Fruit fly (Drosophila melanogaster) whole organism, wandering third instar larva: Measurements from ENCODE around the gene Myc.

ENCODE experiments used
- Abd-B ChIP-seq: fragments of >200 bp; optimal IDR thresholded peaks from 2 replicates; lab custom pipeline; 2017; ENCODE audit warnings: missing biosample characterization, missing genetic modification characterization
- CG9705 ChIP-seq: fragments of 200-800 bp; sonication (Bioruptor generic); optimal IDR thresholded peaks from 2 replicates; lab custom pipeline; 2018; ENCODE audit warnings: missing biosample characterization, mild to moderate bottlenecking, missing genetic modification characterization
- CrebA ChIP-seq: fragments of 200-800 bp; sonication (Bioruptor generic); optimal IDR thresholded peaks from 2 replicates; lab custom pipeline; 2016; ENCODE audit warnings: missing biosample characterization, mild to moderate bottlenecking, missing genetic modification characterization, borderline replicate concordance
- Dfd ChIP-seq: fragments of >200 bp; optimal IDR thresholded peaks from 2 replicates; lab custom pipeline; 2017; ENCODE audit warnings: missing biosample characterization, missing genetic modification characterization
- Dif ChIP-seq: fragments of 200-275, 200-300 bp; sonication (Bioruptor generic); optimal IDR thresholded peaks from 2 replicates; lab custom pipeline; 2018; ENCODE audit warnings: missing biosample characterization, missing genetic modification characterization; ENCODE audit not compliant: partially characterized antibody
- GATAd ChIP-seq: sonication (Bioruptor generic); optimal IDR thresholded peaks from 2 replicates; lab custom pipeline; 2016; ENCODE audit warnings: missing biosample characterization, missing genetic modification characterization
- Hnf4 ChIP-seq: fragments of 200-800 bp; sonication (Bioruptor generic); optimal IDR thresholded peaks from 2 replicates; lab custom pipeline; 2016; ENCODE audit warnings: missing biosample characterization, mild to moderate bottlenecking, missing genetic modification characterization
- Hr83 ChIP-seq: fragments of 200-300 bp; sonication (Bioruptor generic); optimal IDR thresholded peaks from 2 replicates; lab custom pipeline; 2016; ENCODE audit warnings: missing biosample characterization, mild to moderate bottlenecking, missing genetic modification characterization, moderate library complexity; ENCODE audit not compliant: poor library complexity, severe bottlenecking
- Mio ChIP-seq: sonication (Bioruptor generic); optimal IDR thresholded peaks from 2 replicates; lab custom pipeline; 2016; ENCODE audit warnings: missing biosample characterization, missing genetic modification characterization
- Myc ChIP-seq: fragments of >200 bp; optimal IDR thresholded peaks from 2 replicates; lab custom pipeline; 2017
- Rel ChIP-seq, 2 experiments: fragments of 200-800 bp; sonication (Bioruptor generic) in 1 of 2; optimal IDR thresholded peaks; 2 replicates in 1 of 2; 3 replicates in 1 of 2; lab custom pipeline; 2016 to 2019; ENCODE audit warnings: mild to moderate bottlenecking in 2 of 2, missing biosample characterization in 2 of 2, missing genetic modification characterization in 2 of 2, moderate library complexity in 1 of 2
- Vsx2 ChIP-seq: fragments of 200-300, 225-300 bp; sonication (Bioruptor generic); optimal IDR thresholded peaks from 2 replicates; lab custom pipeline; 2018; ENCODE audit warnings: missing biosample characterization, missing genetic modification characterization; ENCODE audit not compliant: partially characterized antibody
- br ChIP-seq: fragments of 200-800 bp; sonication (Bioruptor generic); optimal IDR thresholded peaks from 2 replicates; lab custom pipeline; 2016; ENCODE audit warnings: missing biosample characterization, missing genetic modification characterization
- brk ChIP-seq: fragments of 200-800 bp; sonication (Bioruptor generic); optimal IDR thresholded peaks from 2 replicates; lab custom pipeline; 2016; ENCODE audit warnings: missing biosample characterization, mild to moderate bottlenecking, missing genetic modification characterization
- dl ChIP-seq, 2 experiments: fragments of 175-275, 200-275 bp in 1 of 2; fragments of 200-275 bp in 1 of 2; sonication (Bioruptor generic); optimal IDR thresholded peaks; lab custom pipeline; 2018; ENCODE audit warnings: mild to moderate bottlenecking in 2 of 2, missing biosample characterization in 2 of 2, missing genetic modification characterization in 2 of 2, moderate library complexity in 2 of 2; ENCODE audit not compliant: partially characterized antibody in 2 of 2, insufficient read depth in 1 of 2
- dmrt93B ChIP-seq: fragments of 200-800 bp; sonication (Bioruptor generic); optimal IDR thresholded peaks from 2 replicates; lab custom pipeline; 2018; ENCODE audit warnings: missing biosample characterization, mild to moderate bottlenecking, missing genetic modification characterization
- foxo ChIP-seq, 2 experiments: fragments of 200-800 bp; sonication (Bioruptor generic); optimal IDR thresholded peaks; 2 replicates in 1 of 2; 3 replicates in 1 of 2; lab custom pipeline; 2016 to 2017; ENCODE audit warnings: missing biosample characterization in 2 of 2, missing genetic modification characterization in 2 of 2
- fru ChIP-seq: fragments of 200-800 bp; sonication (Bioruptor generic); optimal IDR thresholded peaks from 3 replicates; lab custom pipeline; 2016; ENCODE audit warnings: missing biosample characterization, mild to moderate bottlenecking, missing genetic modification characterization
- h ChIP-seq: fragments of 200-800 bp; sonication (Bioruptor generic); optimal IDR thresholded peaks from 3 replicates; lab custom pipeline; 2016; ENCODE audit warnings: missing biosample characterization, mild to moderate bottlenecking, missing genetic modification characterization
- jim ChIP-seq: fragments of 175-275, 200-325 bp; sonication (Bioruptor generic); optimal IDR thresholded peaks from 2 replicates; lab custom pipeline; 2016; ENCODE audit warnings: missing biosample characterization, mild to moderate bottlenecking, missing genetic modification characterization
- lola ChIP-seq: fragments of >200 bp; optimal IDR thresholded peaks from 2 replicates; lab custom pipeline; 2017; ENCODE audit warnings: missing biosample characterization, missing genetic modification characterization
- psq ChIP-seq: fragments of 200-800 bp; sonication (Bioruptor generic); optimal IDR thresholded peaks from 3 replicates; lab custom pipeline; 2017; ENCODE audit warnings: missing biosample characterization, mild to moderate bottlenecking, missing genetic modification characterization, moderate library complexity
- rgr ChIP-seq: fragments of 200-800 bp; sonication (Bioruptor generic); optimal IDR thresholded peaks from 3 replicates; lab custom pipeline; 2016; ENCODE audit warnings: missing biosample characterization, mild to moderate bottlenecking, missing genetic modification characterization
- sv ChIP-seq: fragments of 200-800 bp; sonication (Bioruptor generic); optimal IDR thresholded peaks from 3 replicates; lab custom pipeline; 2016; ENCODE audit warnings: missing biosample characterization, missing genetic modification characterization
- tai ChIP-seq: sonication (Bioruptor generic); optimal IDR thresholded peaks from 2 replicates; lab custom pipeline; 2016; ENCODE audit warnings: missing biosample characterization, missing genetic modification characterization
- usp ChIP-seq: fragments of >200 bp; optimal IDR thresholded peaks from 2 replicates; lab custom pipeline; 2017; ENCODE audit warnings: missing biosample characterization, missing genetic modification characterization
- woc ChIP-seq: sonication (Bioruptor generic); optimal IDR thresholded peaks from 2 replicates; lab custom pipeline; 2016; ENCODE audit warnings: missing biosample characterization, mild to moderate bottlenecking, missing genetic modification characterization

The Myc gene

DNA sequence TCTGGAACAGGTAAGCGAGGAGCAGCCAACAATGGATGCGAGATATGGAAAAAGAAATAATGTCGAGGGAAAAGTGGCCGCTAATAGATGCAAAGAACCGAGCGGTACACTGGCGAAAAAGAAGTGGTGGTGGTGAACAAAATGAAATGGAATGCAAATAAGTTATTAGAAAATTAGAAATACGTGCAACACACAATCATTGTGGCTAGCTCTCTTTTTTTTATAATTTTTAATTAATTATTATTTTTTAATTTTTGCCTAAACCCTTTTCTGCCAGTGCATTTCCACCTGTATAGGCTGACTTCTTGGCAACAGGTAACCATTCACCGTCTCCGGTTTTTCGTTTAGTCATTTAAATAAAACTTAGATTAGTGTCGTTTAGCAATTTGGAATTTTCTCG, 17.8 kb upstream of the Myc start:
- TF ChIP-seq Dfd (GFP tag; lab: Kevin White, UChicago) (no peak), sv (peak; percentile 74), tai (GFP tag; lab: Kevin White, UChicago) (no peak)

DNA sequence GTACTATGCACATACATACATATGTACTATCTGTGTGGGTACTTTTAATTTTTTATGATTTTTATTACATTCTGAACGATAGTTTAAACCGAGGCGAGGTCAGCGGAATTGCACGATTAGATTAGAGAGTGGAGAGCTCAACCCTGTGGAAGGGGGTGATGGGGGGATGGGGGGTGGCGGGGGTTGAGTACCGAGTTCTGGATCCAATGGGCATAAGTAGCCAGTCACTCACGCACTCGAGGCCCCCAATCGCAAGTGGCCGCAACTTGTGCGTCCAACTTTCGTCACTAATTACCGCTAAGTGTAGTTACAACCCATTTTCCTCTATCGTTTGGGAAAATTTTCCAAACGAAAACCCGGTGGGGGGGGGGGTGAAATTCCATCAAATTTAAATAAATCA, 16.7 kb upstream of the Myc start:
- no peak for TF ChIP-seq Myc (lab: Kevin White, UChicago)
- TF ChIP-seq lola (GFP tag; lab: Kevin White, UChicago): no peak
- TF ChIP-seq Rel (GFP tag; optimal IDR thresholded peaks at IDR 0.05; lab: Kevin White, UChicago): no peak
- TF ChIP-seq Rel (tag; optimal IDR thresholded peaks at IDR 0.05; lab: Kevin White, UChicago): no peak
- no peak for TF ChIP-seq woc (GFP tag; lab: Kevin White, UChicago)
- TF ChIP-seq jim (GFP tag; lab: Kevin White, UChicago): no peak

DNA sequence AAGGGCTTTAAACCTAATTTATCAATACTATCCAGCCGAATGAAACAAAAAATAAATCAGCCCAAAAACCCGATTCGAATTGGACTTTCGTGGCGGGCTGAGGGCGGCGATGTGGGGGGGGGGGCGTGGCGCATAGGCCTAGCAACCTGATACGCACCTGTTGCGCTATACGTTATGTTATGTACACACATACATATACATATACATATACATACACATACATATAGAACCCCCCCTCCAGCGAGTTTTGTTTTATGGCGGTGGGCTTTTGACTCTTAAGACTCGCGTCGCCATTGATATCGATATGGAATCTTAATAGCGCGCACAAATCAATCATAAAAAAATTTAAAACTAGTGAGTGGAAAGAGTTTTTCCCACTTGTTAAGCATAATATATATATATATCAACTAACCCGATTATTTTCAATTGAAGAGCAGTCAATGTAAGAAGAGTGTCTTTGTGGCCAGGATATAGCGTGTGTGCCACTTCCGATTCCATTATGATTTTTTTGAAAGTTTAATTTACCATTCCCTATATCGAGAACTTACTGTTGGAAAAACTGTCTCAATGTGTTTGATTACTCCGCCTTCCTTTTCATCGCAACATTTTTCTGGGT, 15.9 kb upstream of the Myc start:
- TF ChIP-seq Abd-B (GFP tag; lab: Kevin White, UChicago) (no peak), h (GFP tag; lab: Kevin White, UChicago) (no peak), CrebA (GFP tag; lab: Kevin White, UChicago) (no peak), Dif (GFP tag; lab: Kevin White, UChicago) (no peak), Rel (GFP tag; optimal IDR thresholded peaks at IDR 0.05; lab: Kevin White, UChicago) (no peak), Rel (tag; optimal IDR thresholded peaks at IDR 0.05; lab: Kevin White, UChicago) (no peak), dmrt93B (GFP tag; lab: Kevin White, UChicago) (no peak), brk (GFP tag; lab: Kevin White, UChicago) (no peak), dl (GFP tag; optimal IDR thresholded peaks at IDR 0.05; lab: Kevin White, UChicago; ENCODE audit: insufficient read depth in 1 of 2, partially characterized antibody in 2 of 2) (no peak), CG9705 (GFP tag; lab: Kevin White, UChicago) (no peak)

DNA sequence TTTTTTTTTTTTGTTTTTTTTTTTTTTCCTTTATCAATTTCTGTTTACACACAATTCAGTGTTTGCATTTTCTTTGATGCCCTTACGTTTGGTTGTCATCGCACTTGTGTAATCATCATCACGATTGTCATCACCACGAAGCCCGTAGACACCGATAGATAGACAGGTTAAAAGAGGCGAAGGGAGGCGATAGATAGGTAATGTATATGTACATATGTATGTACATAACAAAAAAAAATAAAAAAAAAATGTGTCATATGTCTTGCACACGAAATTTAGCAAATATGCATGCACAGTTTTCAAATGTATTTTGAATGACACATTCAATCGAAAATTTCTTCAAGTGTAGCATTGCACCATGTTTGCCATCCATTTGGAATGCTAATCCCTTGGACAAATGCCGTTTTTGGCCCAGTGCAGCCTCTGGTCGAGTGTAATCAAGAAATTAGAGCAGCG, 15.2 kb upstream of the Myc start:
- peak in 1 of 2 experiments; percentile 11 for TF ChIP-seq foxo (GFP tag; optimal IDR thresholded peaks at IDR 0.05; lab: Kevin White, UChicago)
- no peak for TF ChIP-seq br (GFP tag; lab: Kevin White, UChicago)
- TF ChIP-seq Hnf4 (GFP tag; lab: Kevin White, UChicago): no peak
- TF ChIP-seq brk (GFP tag; lab: Kevin White, UChicago): no peak
- no peak for TF ChIP-seq usp
- TF ChIP-seq psq (GFP tag; lab: Kevin White, UChicago): no peak
- TF ChIP-seq sv: peak; percentile 22
- TF ChIP-seq Dfd (GFP tag; lab: Kevin White, UChicago): no peak
- no peak for TF ChIP-seq woc (GFP tag; lab: Kevin White, UChicago)

DNA sequence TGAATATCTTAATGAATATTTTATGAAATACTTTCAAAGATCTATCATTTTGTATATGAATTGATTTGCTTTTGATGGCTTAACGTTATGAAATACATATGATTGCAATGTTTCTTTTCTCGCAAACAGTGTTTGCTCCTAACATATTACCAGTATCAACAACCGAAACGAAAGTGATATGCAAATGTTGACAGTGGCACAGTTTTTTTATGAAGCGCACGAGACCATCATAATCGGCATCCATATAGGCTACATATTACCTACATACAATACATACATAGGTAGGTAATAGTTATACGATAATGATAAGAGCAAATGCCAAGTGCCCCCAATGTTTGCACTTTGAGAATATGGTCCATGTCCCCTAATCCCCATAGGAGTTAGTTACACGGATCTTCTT, 14.1 kb upstream of the Myc start:
- no peak for TF ChIP-seq GATAd (GFP tag; lab: Kevin White, UChicago)
- no peak for TF ChIP-seq Mio (GFP tag; lab: Kevin White, UChicago)
- TF ChIP-seq Vsx2 (GFP tag; lab: Kevin White, UChicago): no peak
- no peak for TF ChIP-seq fru
- no peak for TF ChIP-seq foxo (GFP tag; optimal IDR thresholded peaks at IDR 0.05; lab: Kevin White, UChicago)
- TF ChIP-seq brk (GFP tag; lab: Kevin White, UChicago): no peak
- TF ChIP-seq Dfd (GFP tag; lab: Kevin White, UChicago): no peak
- no peak for TF ChIP-seq Abd-B (GFP tag; lab: Kevin White, UChicago)
- TF ChIP-seq dmrt93B (GFP tag; lab: Kevin White, UChicago): no peak
- no peak for TF ChIP-seq Hr83 (GFP tag; lab: Kevin White, UChicago)
- no peak for TF ChIP-seq rgr
- TF ChIP-seq Hnf4 (GFP tag; lab: Kevin White, UChicago): no peak
